Worm (Caenorhabditis elegans) whole organism, L4 larva: ENCODE data around the gene Y41G9A.17.
A peak's percentile ranks its signal among the peaks of the same experiment; 100 is the strongest.

Experiments used
- D1046.2 ChIP-seq: fragments of 200-800 bp; sonication (Bioruptor generic); IDR thresholded peaks from 2 replicates; pipeline ENCODE4 v1.3.6; 2022; ENCODE audit warnings: missing genetic modification characterization, missing compliant biosample characterization
- F37D6.2 ChIP-seq: sonication (generic microtip); optimal IDR thresholded peaks from 2 replicates; lab custom pipeline; 2016; ENCODE audit warnings: mild to moderate bottlenecking, missing genetic modification characterization, missing compliant biosample characterization
- F49E8.2 ChIP-seq: sonication (generic microtip); optimal IDR thresholded peaks from 2 replicates; lab custom pipeline; 2016; ENCODE audit warnings: missing compliant biosample characterization, mild to moderate bottlenecking, missing genetic modification characterization, borderline replicate concordance
- T26A8.4 ChIP-seq: fragments of 200-800 bp; sonication (Bioruptor generic); IDR thresholded peaks from 2 replicates; pipeline ENCODE4 v1.3.6; 2022; ENCODE audit warnings: missing genetic modification characterization, missing compliant biosample characterization
- Y75B8A.6 ChIP-seq: fragments of 200-800 bp; sonication (Bioruptor generic); IDR thresholded peaks from 2 replicates; pipeline ENCODE4 v1.3.6; 2022; ENCODE audit warnings: missing genetic modification reagents, missing genetic modification characterization, missing compliant biosample characterization
- ZK546.5 ChIP-seq, 2 experiments: sonication (generic microtip); optimal IDR thresholded peaks; 2 replicates each; lab custom pipeline; 2017; ENCODE audit warnings: missing biosample characterization in 2 of 2, missing genetic modification characterization in 2 of 2
- aha-1 ChIP-seq: fragments of 150-350 bp; peaks from one replicate; lab custom pipeline; 2014; ENCODE audit warnings: missing biosample characterization, missing genetic modification characterization
- attf-4 ChIP-seq: sonication (generic microtip); optimal IDR thresholded peaks from 3 replicates; lab custom pipeline; 2017; ENCODE audit warnings: missing biosample characterization, missing genetic modification characterization
- ceh-20 ChIP-seq: fragments of 200-800 bp; sonication (Bioruptor generic); IDR thresholded peaks from 2 replicates; pipeline ENCODE4 v1.3.6; 2022; ENCODE audit warnings: missing genetic modification reagents, missing genetic modification characterization, missing compliant biosample characterization
- ceh-32 ChIP-seq: sonication (generic microtip); optimal IDR thresholded peaks from 2 replicates; lab custom pipeline; 2016; ENCODE audit warnings: mild to moderate bottlenecking, missing genetic modification characterization, missing compliant biosample characterization; ENCODE audit not compliant: poor library complexity
- ceh-62 ChIP-seq: sonication (generic microtip); optimal IDR thresholded peaks from 2 replicates; lab custom pipeline; 2017; ENCODE audit warnings: missing biosample characterization, missing genetic modification characterization
- ceh-82 ChIP-seq: sonication (generic microtip); optimal IDR thresholded peaks from 2 replicates; lab custom pipeline; 2017; ENCODE audit warnings: missing biosample characterization, missing genetic modification characterization
- ctbp-1 ChIP-seq: fragments of 200-800 bp; sonication (Bioruptor generic); IDR thresholded peaks from 2 replicates; pipeline ENCODE4 v1.3.6; 2022; ENCODE audit warnings: missing genetic modification reagents, missing genetic modification characterization, missing compliant biosample characterization
- daf-16 ChIP-seq, 3 experiments: sonication (generic microtip); optimal IDR thresholded peaks; 2 replicates each; lab custom pipeline; 2016 to 2017; ENCODE audit warnings: missing genetic modification characterization in 3 of 3, missing genetic modification reagents in 3 of 3, mild to moderate bottlenecking in 2 of 3, missing compliant biosample characterization in 2 of 3, missing biosample characterization in 1 of 3, moderate library complexity in 1 of 3
- daf-8 ChIP-seq: fragments of 200-800 bp; sonication (Bioruptor generic); IDR thresholded peaks from 2 replicates; pipeline ENCODE4 v1.3.6; 2022; ENCODE audit warnings: missing genetic modification characterization, missing compliant biosample characterization
- dmd-6 ChIP-seq: fragments of 200-800 bp; sonication (Bioruptor generic); IDR thresholded peaks from 2 replicates; pipeline ENCODE4 v1.3.6; 2022; ENCODE audit warnings: missing genetic modification reagents, missing genetic modification characterization, missing compliant biosample characterization
- dve-1 ChIP-seq: sonication (generic microtip); optimal IDR thresholded peaks from 2 replicates; lab custom pipeline; 2017; ENCODE audit warnings: antibody characterized with exemption, mild to moderate bottlenecking, missing genetic modification characterization, missing compliant biosample characterization; ENCODE audit not compliant: insufficient read depth
- fkh-10 ChIP-seq: fragments of 150-350 bp; optimal IDR thresholded peaks from 2 replicates; lab custom pipeline; 2014; ENCODE audit warnings: missing biosample characterization, missing genetic modification reagents, missing genetic modification characterization
- hif-1 ChIP-seq, 2 experiments: sonication (generic microtip); optimal IDR thresholded peaks; 2 replicates each; lab custom pipeline; 2016 to 2017; ENCODE audit warnings: missing compliant biosample characterization in 2 of 2, missing genetic modification characterization in 2 of 2, missing genetic modification reagents in 2 of 2, missing genotype in 2 of 2, mild to moderate bottlenecking in 1 of 2
- hlh-11 ChIP-seq: fragments of 200-800 bp; sonication (Bioruptor generic); optimal IDR thresholded peaks from 2 replicates; lab custom pipeline; 2018; ENCODE audit warnings: mild to moderate bottlenecking, missing genetic modification characterization, missing compliant biosample characterization
- hlh-30 ChIP-seq: sonication (generic microtip); optimal IDR thresholded peaks from 2 replicates; lab custom pipeline; 2017; ENCODE audit warnings: antibody characterized with exemption, mild to moderate bottlenecking, missing genetic modification characterization, missing compliant biosample characterization; ENCODE audit not compliant: insufficient read depth
- hmg-1.1 ChIP-seq: fragments of 200-800 bp; sonication (Bioruptor generic); IDR thresholded peaks from 2 replicates; pipeline ENCODE4 v1.3.6; 2022; ENCODE audit warnings: missing genetic modification reagents, missing genetic modification characterization, missing compliant biosample characterization
- jun-1 ChIP-seq: fragments of 150-350 bp; optimal IDR thresholded peaks from 2 replicates; lab custom pipeline; 2014; ENCODE audit warnings: missing biosample characterization, missing genetic modification reagents, missing genetic modification characterization
- lin-13 ChIP-seq: fragments of 150-350 bp; optimal IDR thresholded peaks from 2 replicates; lab custom pipeline; 2014; ENCODE audit warnings: missing biosample characterization, missing genetic modification reagents, missing genetic modification characterization
- lsy-2 ChIP-seq, 2 experiments: fragments of 150-350 bp in 1 of 2; sonication (generic microtip) in 1 of 2; optimal IDR thresholded peaks; 2 replicates each; lab custom pipeline; 2014 to 2017; ENCODE audit warnings: missing biosample characterization in 2 of 2, missing genetic modification characterization in 2 of 2
- mdl-1 ChIP-seq, 2 experiments: fragments of 150-350 bp in 1 of 2; sonication (generic microtip) in 1 of 2; optimal IDR thresholded peaks; 2 replicates each; lab custom pipeline; 2014 to 2017; ENCODE audit warnings: missing biosample characterization in 2 of 2, missing genetic modification characterization in 2 of 2
- mep-1 ChIP-seq: fragments of 150-350 bp; sonication (generic microtip); optimal IDR thresholded peaks from 3 replicates; lab custom pipeline; 2014; ENCODE audit warnings: missing biosample characterization, missing genetic modification characterization
- mes-2 ChIP-seq: sonication (generic microtip); optimal IDR thresholded peaks from 2 replicates; lab custom pipeline; 2016; ENCODE audit warnings: missing genotype, mild to moderate bottlenecking, missing genetic modification characterization, missing compliant biosample characterization; ENCODE audit not compliant: poor library complexity, severe bottlenecking
- mxl-3 ChIP-seq: fragments of 200-800 bp; sonication (Bioruptor generic); optimal IDR thresholded peaks from 2 replicates; lab custom pipeline; 2018; ENCODE audit warnings: mild to moderate bottlenecking, missing genetic modification characterization, missing compliant biosample characterization
- nhr-102 ChIP-seq: sonication (generic microtip); optimal IDR thresholded peaks from 2 replicates; lab custom pipeline; 2016; ENCODE audit warnings: mild to moderate bottlenecking, missing genetic modification characterization, moderate library complexity, missing compliant biosample characterization
- nhr-11 ChIP-seq: fragments of 150-350 bp; optimal IDR thresholded peaks from 2 replicates; lab custom pipeline; 2014; ENCODE audit warnings: missing biosample characterization, missing genetic modification characterization
- nhr-77 ChIP-seq: fragments of 150-350 bp; optimal IDR thresholded peaks from 2 replicates; lab custom pipeline; 2014; ENCODE audit warnings: missing biosample characterization, missing genetic modification characterization
- pqm-1 ChIP-seq: sonication (generic microtip); optimal IDR thresholded peaks from 2 replicates; lab custom pipeline; 2017; ENCODE audit warnings: missing biosample characterization, missing genetic modification characterization
- rbr-2 ChIP-seq: sonication (generic microtip); optimal IDR thresholded peaks from 2 replicates; lab custom pipeline; 2016; ENCODE audit warnings: missing genotype, missing genetic modification characterization, missing compliant biosample characterization
- skn-1 ChIP-seq: fragments of 150-350 bp; optimal IDR thresholded peaks from 2 replicates; lab custom pipeline; 2014; ENCODE audit warnings: missing biosample characterization, missing genetic modification characterization
- spr-1 ChIP-seq: sonication (generic microtip); optimal IDR thresholded peaks from 2 replicates; lab custom pipeline; 2016; ENCODE audit warnings: mild to moderate bottlenecking, missing genetic modification characterization, missing compliant biosample characterization
- tra-1 ChIP-seq: fragments of 200-800 bp; sonication (Bioruptor generic); IDR thresholded peaks from 2 replicates; pipeline ENCODE4 v1.3.6; 2022; ENCODE audit warnings: missing genetic modification reagents, missing genetic modification characterization, missing compliant biosample characterization
- unc-62 ChIP-seq, 3 experiments: fragments of 150-350 bp in 1 of 3; sonication (generic microtip); optimal IDR thresholded peaks in 2 of 3; peaks in 1 of 3; 1 replicate in 1 of 3; 2 replicates in 2 of 3; lab custom pipeline; 2014 to 2017; ENCODE audit warnings: missing biosample characterization in 3 of 3, missing genetic modification characterization in 3 of 3, missing genetic modification reagents in 3 of 3, missing genotype in 1 of 3
- vab-7 ChIP-seq: fragments of 200-800 bp; sonication (Bioruptor generic); IDR thresholded peaks from 2 replicates; pipeline ENCODE4 v1.3.6; 2022; ENCODE audit warnings: missing genetic modification reagents, missing genetic modification characterization, missing compliant biosample characterization
- zag-1 ChIP-seq: fragments of 150-350 bp; optimal IDR thresholded peaks from 2 replicates; lab custom pipeline; 2014; ENCODE audit warnings: missing biosample characterization, missing genetic modification characterization
- zfp-2 ChIP-seq: sonication (generic microtip); optimal IDR thresholded peaks from 2 replicates; lab custom pipeline; 2016; ENCODE audit warnings: mild to moderate bottlenecking, missing genetic modification characterization, missing compliant biosample characterization
- zip-2 ChIP-seq: fragments of 150-350 bp; optimal IDR thresholded peaks from 2 replicates; lab custom pipeline; 2014; ENCODE audit warnings: missing biosample characterization, missing genetic modification characterization
- ztf-11 ChIP-seq: fragments of 150-350 bp; optimal IDR thresholded peaks from 2 replicates; lab custom pipeline; 2014; ENCODE audit warnings: missing biosample characterization, missing genetic modification characterization

The Y41G9A.17 gene

ce11 chrX:2999652-3000051 is at the start of gene Y41G9A.17:
Gene Y41G9A.17, minus strand, starts transcription at chrX:2999752.
- TF ChIP-seq jun-1 (tag; lab: Kevin White, UChicago) (no peak), rbr-2 (tag; lab: Kevin White, UChicago) (no peak), nhr-11 (no peak), zfp-2 (no peak), skn-1 (tag; lab: Kevin White, UChicago) (no peak), daf-8 (GFP tag; lab: Robert Waterston, UW) (no peak), ZK546.5 (tag; optimal IDR thresholded peaks at IDR 0.05; lab: Kevin White, UChicago) (no peak), spr-1 (no peak), mes-2 (tag; lab: Kevin White, UChicago) (no peak), T26A8.4 (GFP tag; lab: Robert Waterston, UW) (no peak), Y75B8A.6 (GFP tag; lab: Robert Waterston, UW) (no peak), pqm-1 (no peak), vab-7 (no peak), mxl-3 (GFP tag; lab: Kevin White, UChicago) (no peak), ceh-62 (tag; lab: Kevin White, UChicago) (no peak), nhr-102 (tag; lab: Kevin White, UChicago) (no peak)

ce11 chrX:3049233-3049632 is 49.7 kb upstream of the Y41G9A.17 start:
- TF ChIP-seq aha-1 (tag; lab: Kevin White, UChicago) (peak; percentile 64), rbr-2 (tag; lab: Kevin White, UChicago) (peak; percentile 61), hmg-1.1 (peak; percentile 88), hlh-30 (peak; percentile 61), F49E8.2 (tag; lab: Kevin White, UChicago) (no peak), dve-1 (peak; percentile 49), ctbp-1 (GFP tag; lab: Robert Waterston, UW) (peak; percentile 82), lsy-2 (tag; optimal IDR thresholded peaks at IDR 0.05; lab: Kevin White, UChicago) (peak in 1 of 2 experiments; percentile 50), unc-62 (GFP tag; optimal IDR thresholded peaks at IDR 0.05 in 1 of 2; lab: Kevin White, UChicago) (peak in 1 of 2 experiments; percentile 12), unc-62 (tag; optimal IDR thresholded peaks at IDR 0.05; lab: Kevin White, UChicago) (no peak), D1046.2 (GFP tag; lab: Robert Waterston, UW) (no peak), hif-1 (tag; optimal IDR thresholded peaks at IDR 0.05; lab: Kevin White, UChicago) (peak in 1 of 2 experiments; percentile 60), mep-1 (peak; percentile 72), nhr-77 (no peak), attf-4 (tag; lab: Kevin White, UChicago) (no peak), hlh-11 (tag; lab: Kevin White, UChicago) (peak; percentile 59), zip-2 (tag; lab: Kevin White, UChicago) (no peak), tra-1 (GFP tag; lab: Robert Waterston, UW) (0 out of 2 replicates have a peak, but pooled peaks have one; percentile 17), daf-16 (GFP tag; optimal IDR thresholded peaks at IDR 0.05; lab: Kevin White, UChicago) (no peak), daf-16 (tag; optimal IDR thresholded peaks at IDR 0.05; lab: Kevin White, UChicago) (peak; percentile 32), fkh-10 (GFP tag; lab: Kevin White, UChicago) (peak; percentile 77), ceh-82 (tag; lab: Kevin White, UChicago) (no peak), ztf-11 (tag; lab: Kevin White, UChicago) (no peak), mes-2 (tag; lab: Kevin White, UChicago) (peak; percentile 51), nhr-102 (tag; lab: Kevin White, UChicago) (peak; percentile 25), dmd-6 (peak; percentile 61), zag-1 (tag; lab: Kevin White, UChicago) (no peak), mxl-3 (GFP tag; lab: Kevin White, UChicago) (peak; percentile 35), ceh-32 (tag; lab: Kevin White, UChicago) (no peak), F37D6.2 (peak; percentile 25), skn-1 (tag; lab: Kevin White, UChicago) (no peak), vab-7 (peak; percentile 51; the same call in 1 of the 2 replicates), lin-13 (GFP tag; lab: Kevin White, UChicago) (peak; percentile 4), ceh-20 (GFP tag; lab: Robert Waterston, UW) (peak; percentile 34), mdl-1 (tag; optimal IDR thresholded peaks at IDR 0.05; lab: Kevin White, UChicago) (peak; percentile 2 to 24)
